Worm (Caenorhabditis elegans) whole organism, mixed stage, embryonic: Measurements from ENCODE around the gene acr-7.

Experiments
- bed-3 ChIP-seq: fragments of 200-800 bp; sonication (Bioruptor generic); optimal IDR thresholded peaks from 3 replicates; lab custom pipeline; 2018; ENCODE audit warnings: mild to moderate bottlenecking, missing genetic modification characterization, moderate library complexity, missing compliant biosample characterization
- ces-1 ChIP-seq: fragments of 150-350 bp; optimal IDR thresholded peaks from 2 replicates; lab custom pipeline; 2014; ENCODE audit warnings: missing biosample characterization, missing genetic modification reagents, missing genetic modification characterization
- flh-1 ChIP-seq: fragments of 200-800 bp; sonication (Bioruptor generic); optimal IDR thresholded peaks from 2 replicates; lab custom pipeline; 2018; ENCODE audit warnings: mild to moderate bottlenecking, missing genetic modification characterization, moderate library complexity, missing compliant biosample characterization
- ham-2 ChIP-seq: fragments of 200-800 bp; sonication (Bioruptor generic); optimal IDR thresholded peaks from 2 replicates; lab custom pipeline; 2018; ENCODE audit warnings: mild to moderate bottlenecking, missing genetic modification characterization, missing compliant biosample characterization
- lin-13 ChIP-seq: fragments of 150-350 bp; optimal IDR thresholded peaks from 2 replicates; lab custom pipeline; 2014; ENCODE audit warnings: missing biosample characterization, missing genetic modification characterization
- lsy-2 ChIP-seq: fragments of 150-350 bp; optimal IDR thresholded peaks from 2 replicates; lab custom pipeline; 2014; ENCODE audit warnings: missing biosample characterization, missing genetic modification characterization
- nhr-237 ChIP-seq: fragments of 150-350 bp; optimal IDR thresholded peaks from 2 replicates; lab custom pipeline; 2014; ENCODE audit warnings: missing biosample characterization, missing genetic modification characterization
- nhr-28 ChIP-seq: fragments of 150-350 bp; optimal IDR thresholded peaks from 2 replicates; lab custom pipeline; 2014; ENCODE audit warnings: missing biosample characterization, missing genetic modification characterization
- nhr-76 ChIP-seq: sonication (generic microtip); optimal IDR thresholded peaks from 2 replicates; lab custom pipeline; 2017; ENCODE audit warnings: missing biosample characterization, missing genetic modification characterization
- pha-4 ChIP-seq: fragments of 150-350 bp; optimal IDR thresholded peaks from 2 replicates; lab custom pipeline; 2018; ENCODE audit warnings: missing biosample characterization, missing genetic modification reagents, missing genetic modification characterization
- tbx-8 ChIP-seq: fragments of 200-800 bp; sonication (Bioruptor generic); optimal IDR thresholded peaks from 2 replicates; lab custom pipeline; 2018; ENCODE audit warnings: mild to moderate bottlenecking, missing genetic modification characterization, moderate library complexity, missing compliant biosample characterization
- zip-8 ChIP-seq: fragments of 150-350 bp; optimal IDR thresholded peaks from 2 replicates; lab custom pipeline; 2014; ENCODE audit warnings: missing biosample characterization, missing genetic modification characterization
- ztf-11 ChIP-seq: fragments of 150-350 bp; optimal IDR thresholded peaks from 2 replicates; lab custom pipeline; 2014; ENCODE audit warnings: missing biosample characterization, missing genetic modification characterization

DNA sequence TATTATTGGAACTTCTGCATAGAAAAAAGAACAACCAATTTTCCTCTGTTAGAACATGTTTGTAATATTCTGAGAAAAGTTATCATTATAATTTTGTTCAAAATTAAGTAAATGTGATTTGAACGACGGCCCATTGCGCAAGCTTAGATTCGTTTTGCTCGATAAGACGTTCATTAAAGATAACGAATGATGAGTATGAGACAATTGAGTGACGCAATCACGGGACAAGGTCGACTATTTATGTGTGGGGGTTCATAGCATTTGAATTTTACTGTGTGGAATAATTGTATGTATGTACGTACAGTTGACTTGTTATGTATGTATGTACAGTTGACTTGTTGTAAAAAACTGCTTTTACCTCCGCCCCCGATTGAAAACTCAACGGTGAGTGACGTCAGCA, 30.2 kb downstream of the acr-7 start:
- TF ChIP-seq lsy-2 (tag; lab: Kevin White, UChicago) (no peak), nhr-76 (tag; lab: Kevin White, UChicago) (no peak), ham-2 (GFP tag; lab: Kevin White, UChicago) (no peak), nhr-237 (tag; lab: Kevin White, UChicago) (no peak), nhr-28 (tag; lab: Kevin White, UChicago) (no peak), bed-3 (GFP tag; lab: Kevin White, UChicago) (no peak), flh-1 (GFP tag; lab: Kevin White, UChicago) (no peak), zip-8 (peak; percentile 82), ztf-11 (tag; lab: Kevin White, UChicago) (no peak), lin-13 (no peak), pha-4 (tag; lab: Kevin White, UChicago) (no peak), tbx-8 (no peak), ces-1 (GFP tag; lab: Kevin White, UChicago) (no peak)
